Worm (Caenorhabditis elegans) whole organism, dauer: Measurements from ENCODE around the gene rfl-1.

Source experiments
- unc-62 ChIP-seq: sonication (generic microtip); optimal IDR thresholded peaks from 2 replicates; lab custom pipeline; 2017; ENCODE audit warnings: missing biosample characterization, missing genetic modification reagents, missing genetic modification characterization

The rfl-1 gene

ce11 chrIII:7012060-7012459, 8.9 kb upstream of the rfl-1 start:
- TF ChIP-seq unc-62 (GFP tag; lab: Kevin White, UChicago): no peak

ce11 chrIII:7013764-7014163, 7.2 kb upstream of the rfl-1 start:
- no peak for TF ChIP-seq unc-62 (GFP tag; lab: Kevin White, UChicago)

DNA sequence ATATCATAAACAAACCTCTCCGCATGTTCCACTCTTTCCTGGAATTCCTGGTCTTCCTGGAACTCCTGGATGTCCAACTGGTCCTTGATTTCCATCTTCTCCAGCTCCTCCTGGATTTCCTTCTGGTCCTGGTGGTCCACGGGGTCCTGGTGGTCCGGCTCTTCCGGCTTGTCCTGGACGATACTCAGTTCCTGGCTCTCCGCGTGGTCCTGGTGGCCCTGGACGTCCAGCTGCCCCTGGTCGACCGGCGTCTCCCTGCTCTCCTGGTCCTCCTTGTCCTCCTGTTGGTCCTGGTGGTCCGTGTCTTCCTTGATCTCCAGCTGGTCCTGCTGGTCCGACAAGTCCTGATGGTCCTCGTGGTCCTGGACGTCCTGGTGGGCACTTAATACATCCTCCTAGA, 1.3 kb upstream of the rfl-1 start:
- no peak for TF ChIP-seq unc-62 (GFP tag; lab: Kevin White, UChicago)

ce11 chrIII:7020500-7020899, 506 bp upstream of the rfl-1 start, which contains the start of gene col-8:
col-8 (minus strand) TSS chrIII:7020600.
- TF ChIP-seq unc-62 (GFP tag; lab: Kevin White, UChicago): no peak

DNA sequence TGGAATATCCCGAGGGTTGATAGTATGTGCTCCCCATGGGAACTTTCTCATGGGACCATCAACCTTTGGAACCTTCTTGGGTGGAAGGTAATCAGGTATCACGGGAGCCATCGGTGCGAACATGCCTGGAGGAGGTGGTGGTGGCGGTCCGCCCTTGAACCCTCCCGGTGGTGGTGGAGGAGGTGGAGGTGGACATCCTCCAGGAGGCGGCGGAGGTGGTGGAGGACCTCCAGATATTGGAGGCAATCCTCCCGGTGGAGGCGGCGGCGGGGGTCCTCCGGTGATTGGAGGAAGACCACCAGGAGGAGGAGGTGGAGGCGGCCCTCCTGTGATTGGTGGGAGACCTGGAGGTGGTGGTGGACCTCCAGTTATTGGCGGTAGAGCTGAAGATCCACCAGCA, 4.8 kb downstream of the rfl-1 start:
- no peak for TF ChIP-seq unc-62 (GFP tag; lab: Kevin White, UChicago)

DNA sequence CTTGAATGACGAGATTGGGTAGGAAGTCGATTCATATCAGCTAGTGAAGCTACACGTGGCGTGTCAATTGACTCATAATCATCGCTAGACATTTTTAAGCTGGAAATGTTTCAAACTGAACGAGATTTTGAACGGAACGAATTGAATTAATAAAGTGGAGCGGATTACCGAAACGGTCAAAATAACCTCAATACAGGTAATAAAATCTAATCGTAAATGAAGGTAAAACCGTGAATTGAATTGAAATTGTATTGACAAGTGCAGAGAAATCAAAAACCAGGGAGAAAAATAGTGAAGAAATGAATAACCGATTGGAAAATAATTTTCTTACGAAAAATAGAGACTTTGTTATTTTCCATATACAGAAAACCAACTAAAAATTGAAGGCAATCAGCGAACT, 8.1 kb downstream of the rfl-1 start, which contains the start of gene cyk-1:
TSS of gene cyk-1 (minus strand) at position 101 of the 400 bp plus-strand sequence.
- no peak for TF ChIP-seq unc-62 (GFP tag; lab: Kevin White, UChicago)

DNA sequence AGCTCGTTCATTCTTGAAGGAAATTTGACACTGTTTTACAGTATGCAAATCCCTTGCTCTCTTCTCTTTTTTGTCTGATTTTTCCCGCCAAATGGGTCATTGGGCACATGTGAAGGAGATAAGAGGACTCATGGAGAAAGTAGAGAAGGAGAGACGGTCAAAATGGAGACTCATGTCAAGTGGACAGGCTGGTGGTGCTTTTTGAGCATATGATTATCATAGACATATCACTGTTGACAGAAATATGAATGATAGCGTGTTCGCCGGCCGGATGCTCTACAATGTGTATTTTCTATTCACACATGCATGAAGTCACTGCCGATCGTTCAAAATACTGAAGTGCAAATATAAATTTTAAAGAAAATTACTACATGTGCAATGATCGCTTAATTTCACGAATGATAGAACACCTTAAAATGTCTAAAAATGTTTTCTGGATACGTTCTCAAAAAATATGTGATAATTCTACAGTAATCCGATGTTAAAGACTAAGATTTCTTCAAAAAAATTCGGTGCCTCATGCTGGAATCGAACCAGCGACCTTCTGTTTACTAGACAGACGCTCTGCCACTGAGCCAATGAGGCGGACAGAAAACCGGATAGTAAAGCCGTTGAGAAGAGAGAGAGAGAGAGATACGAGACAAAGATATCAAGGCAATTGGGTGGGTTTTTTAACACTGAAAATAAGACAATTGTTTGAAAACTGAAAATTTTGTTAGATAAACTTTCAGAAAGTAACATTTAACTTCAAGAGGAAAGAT, 9.2 kb downstream of the rfl-1 start:
- TF ChIP-seq unc-62 (GFP tag; lab: Kevin White, UChicago): no peak

DNA sequence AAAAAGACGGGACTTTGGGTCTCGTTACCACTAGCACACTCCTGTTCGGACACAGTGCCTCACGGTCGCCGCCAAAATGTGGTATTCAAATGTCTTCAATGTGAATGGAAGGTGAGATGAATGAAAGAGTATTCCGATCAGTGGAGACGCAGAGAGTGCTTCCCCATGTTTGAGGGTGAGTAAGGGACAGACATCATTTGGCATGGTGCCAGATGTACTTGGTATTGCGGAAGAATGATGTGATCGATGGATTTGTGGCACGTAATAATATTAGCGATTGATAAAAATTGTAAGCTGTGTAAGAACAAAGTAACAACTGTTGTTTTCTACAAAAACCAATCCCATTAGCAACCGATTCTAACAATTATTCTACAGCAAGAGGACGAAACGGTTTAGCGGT, 11.1 kb downstream of the rfl-1 start:
- no peak for TF ChIP-seq unc-62 (GFP tag; lab: Kevin White, UChicago)

ce11 chrIII:7034252-7035223, 13.5 kb downstream of the rfl-1 start:
- no peak for TF ChIP-seq unc-62 (GFP tag; lab: Kevin White, UChicago)

ce11 chrIII:7045643-7046042, 24.6 kb downstream of the rfl-1 start, which contains the start of gene R01H2.7:
R01H2.7 (minus strand) TSS chrIII:7045743.
- TF ChIP-seq unc-62 (GFP tag; lab: Kevin White, UChicago): no peak

DNA sequence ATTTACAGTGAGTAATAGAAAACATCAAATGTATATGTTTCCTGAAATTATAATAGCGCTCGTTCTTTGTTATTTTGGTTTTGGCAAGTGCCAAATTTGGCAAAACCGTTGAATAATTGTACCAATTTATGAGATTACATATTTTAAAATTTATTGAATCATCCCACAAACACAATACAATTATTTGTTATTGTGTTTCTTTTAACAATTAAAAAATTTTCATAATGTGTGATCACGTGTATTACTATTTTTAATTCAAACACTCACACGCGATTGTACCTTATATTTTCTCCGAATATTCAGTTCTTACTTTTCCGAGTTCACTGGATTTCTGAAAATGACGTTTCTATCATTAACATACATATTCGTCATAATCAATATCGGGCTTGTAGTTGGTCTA, 35.2 kb downstream of the rfl-1 start, which contains the start of gene R01H2.2:
TSS of gene R01H2.2 (plus strand) at position 301 of the 400 bp plus-strand sequence.
- no peak for TF ChIP-seq unc-62 (GFP tag; lab: Kevin White, UChicago)

DNA sequence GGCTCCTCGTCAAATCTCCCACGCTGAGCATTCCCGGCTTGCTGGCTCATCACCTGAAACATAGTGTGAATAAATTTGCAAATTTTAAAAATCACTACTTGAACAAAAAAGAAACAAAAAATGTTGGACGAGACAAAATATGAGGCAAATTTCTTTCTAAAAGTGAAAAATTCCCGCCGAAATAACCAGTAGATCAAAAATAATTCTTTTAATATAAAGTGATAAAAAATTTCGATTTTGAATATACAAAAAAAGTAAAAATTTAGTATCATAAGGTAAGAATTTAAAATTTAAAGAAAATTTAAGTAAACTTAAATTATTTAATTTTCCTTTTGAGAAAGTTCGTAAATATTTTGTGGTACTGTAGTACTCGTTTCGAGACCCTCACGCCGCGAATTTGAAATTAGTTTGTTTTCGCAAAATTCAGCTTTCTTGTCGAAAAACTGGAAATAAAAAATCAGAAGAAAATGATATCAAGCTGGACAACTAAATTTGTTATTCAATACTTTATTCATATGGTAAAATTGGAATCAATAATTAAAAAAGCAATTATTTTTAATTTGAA, 39.6 kb downstream of the rfl-1 start, which contains the start of gene egg-2:
TSS of gene egg-2 (minus strand) at position 53 of the 565 bp plus-strand sequence.
- no peak for TF ChIP-seq unc-62 (GFP tag; lab: Kevin White, UChicago)

DNA sequence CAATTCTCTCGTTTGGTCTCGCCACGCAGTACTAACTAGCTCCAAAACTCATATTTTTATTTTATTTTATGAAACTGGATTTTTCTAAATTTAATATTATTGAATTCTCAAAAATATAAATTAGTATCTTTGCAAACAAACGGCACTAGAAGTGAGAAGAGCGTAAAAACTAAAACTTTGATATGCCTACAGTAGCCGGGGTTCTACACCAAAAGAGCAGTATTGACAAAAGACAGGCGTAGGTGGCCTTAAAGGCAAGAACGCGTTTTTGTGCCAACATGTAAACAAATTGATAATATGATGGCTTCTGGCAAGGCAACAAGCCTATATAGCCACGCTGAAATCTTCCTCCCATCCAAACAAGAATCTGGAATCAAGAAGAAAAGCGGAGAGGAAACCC, 41.6 kb downstream of the rfl-1 start, which contains the start of gene R01H2.1:
TSS of gene R01H2.1 (plus strand) at position 301 of the 400 bp plus-strand sequence.
- no peak for TF ChIP-seq unc-62 (GFP tag; lab: Kevin White, UChicago)

DNA sequence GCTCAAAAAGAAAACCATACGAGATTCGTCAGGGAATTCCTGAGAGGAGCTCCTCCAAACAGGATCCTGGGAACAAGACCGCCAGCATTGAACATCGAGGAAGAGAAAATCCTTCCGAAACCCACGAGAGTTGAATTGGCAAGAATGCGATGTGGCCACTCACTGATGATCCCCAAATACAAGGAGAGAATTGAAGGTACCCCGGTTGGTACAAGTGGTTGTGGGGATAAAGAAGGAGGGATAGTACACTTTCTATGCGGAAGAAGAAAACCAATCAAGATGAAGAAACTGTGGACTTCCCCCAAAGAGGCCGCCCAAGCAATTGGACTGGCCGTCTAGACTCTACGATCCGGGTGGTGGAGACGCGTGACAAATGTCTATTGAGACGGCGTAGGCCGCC, 42.1 kb downstream of the rfl-1 start:
- no peak for TF ChIP-seq unc-62 (GFP tag; lab: Kevin White, UChicago)

DNA sequence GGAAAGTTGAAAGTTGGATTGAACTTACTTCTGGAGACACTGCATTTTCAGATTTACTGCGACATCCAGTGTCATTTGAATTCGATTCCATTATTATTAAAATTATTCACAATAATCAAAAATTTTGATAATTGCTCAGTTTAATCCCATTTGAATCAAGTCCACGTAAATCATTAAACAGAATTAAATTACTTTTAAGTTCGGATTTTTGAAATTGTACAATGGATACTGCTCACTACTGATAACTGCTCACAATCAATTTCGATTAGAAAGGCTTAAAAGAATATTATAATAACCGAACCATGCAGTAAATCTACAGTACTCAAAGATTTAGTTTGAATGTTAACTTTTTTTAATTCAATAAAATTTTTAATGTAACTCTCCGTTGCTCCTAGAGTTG, 43.2 kb downstream of the rfl-1 start, which contains the start of gene R01H2.4:
TSS of gene R01H2.4 (minus strand) at position 101 of the 400 bp plus-strand sequence.
- no peak for TF ChIP-seq unc-62 (GFP tag; lab: Kevin White, UChicago)
